Fruit fly (Drosophila melanogaster) whole organism, embryonic: ENCODE data around the gene NANS.

Experiments used
- Abd-B ChIP-seq: fragments of 200-800 bp; sonication (Bioruptor generic); optimal IDR thresholded peaks from 2 replicates; lab custom pipeline; 2018; ENCODE audit warnings: missing biosample characterization, mild to moderate bottlenecking, missing genetic modification characterization, moderate library complexity
- B-H1 ChIP-seq: fragments of 200-800 bp; sonication (Bioruptor generic); IDR thresholded peaks from 3 replicates; pipeline ENCODE4 v1.3.6; 2022; ENCODE audit warnings: missing biosample characterization, missing genetic modification characterization
- BEAF-32 ChIP-seq: fragments of 200-800 bp; sonication (Bioruptor generic); optimal IDR thresholded peaks from 3 replicates; lab custom pipeline; 2017; ENCODE audit warnings: missing biosample characterization, missing genetic modification characterization, mild to moderate bottlenecking, moderate library complexity, missing genetic modification reagents
- BtbVII ChIP-seq: fragments of 200-800 bp; sonication (Bioruptor generic); optimal IDR thresholded peaks from 3 replicates; lab custom pipeline; 2017; ENCODE audit warnings: missing biosample characterization, mild to moderate bottlenecking, missing genetic modification characterization
- CG10209 ChIP-seq: fragments of 200-800 bp; sonication (Bioruptor generic); optimal IDR thresholded peaks from 3 replicates; lab custom pipeline; 2017; ENCODE audit warnings: missing biosample characterization, mild to moderate bottlenecking, missing genetic modification characterization, missing genetic modification reagents
- CG10654 ChIP-seq: fragments of 200-800 bp; sonication (Bioruptor generic); optimal IDR thresholded peaks from 2 replicates; lab custom pipeline; 2016; ENCODE audit warnings: missing biosample characterization, missing genetic modification characterization
- CG12299 ChIP-seq: fragments of 200-800 bp; sonication (Bioruptor generic); optimal IDR thresholded peaks from 2 replicates; lab custom pipeline; 2018; ENCODE audit warnings: missing biosample characterization, mild to moderate bottlenecking, missing genetic modification characterization
- CG14667 ChIP-seq: fragments of 200-800 bp; sonication (Bioruptor generic); IDR thresholded peaks from 2 replicates; pipeline ENCODE4 v1.3.6; 2022; ENCODE audit warnings: missing biosample characterization, missing genetic modification characterization
- CG15479 ChIP-seq: fragments of 200-800 bp; sonication (Bioruptor generic); optimal IDR thresholded peaks from 3 replicates; lab custom pipeline; 2019; ENCODE audit warnings: missing biosample characterization, mild to moderate bottlenecking, missing genetic modification characterization, moderate library complexity
- CG15514 ChIP-seq: fragments of 200-800 bp; sonication (Bioruptor generic); optimal IDR thresholded peaks from 3 replicates; lab custom pipeline; 2017; ENCODE audit warnings: missing biosample characterization, missing genetic modification characterization, mild to moderate bottlenecking, moderate library complexity, missing genetic modification reagents
- CG17359 ChIP-seq: fragments of 200-800 bp; sonication (Bioruptor generic); optimal IDR thresholded peaks from 3 replicates; lab custom pipeline; 2018; ENCODE audit warnings: missing biosample characterization, mild to moderate bottlenecking, missing genetic modification characterization, moderate library complexity
- CG17385 ChIP-seq: fragments of 200-800 bp; sonication (Bioruptor generic); optimal IDR thresholded peaks from 3 replicates; lab custom pipeline; 2018; ENCODE audit warnings: missing biosample characterization, mild to moderate bottlenecking, missing genetic modification characterization
- CG17612 ChIP-seq: fragments of 200-800 bp; sonication (Bioruptor generic); IDR thresholded peaks from 2 replicates; pipeline ENCODE4 v1.3.6; 2022; ENCODE audit warnings: missing biosample characterization, missing genetic modification characterization
- CG18262 ChIP-seq: fragments of 200-800 bp; optimal IDR thresholded peaks from 3 replicates; lab custom pipeline; 2019; ENCODE audit warnings: missing biosample characterization, mild to moderate bottlenecking, missing genetic modification characterization, moderate library complexity
- CG2120 ChIP-seq: fragments of 200-800 bp; sonication (Bioruptor generic); optimal IDR thresholded peaks from 3 replicates; lab custom pipeline; 2016; ENCODE audit warnings: missing biosample characterization, missing genetic modification characterization
- CG32532 ChIP-seq: fragments of 200-800 bp; sonication (Bioruptor generic); IDR thresholded peaks from 2 replicates; pipeline ENCODE4 v1.3.6; 2022; ENCODE audit warnings: missing biosample characterization, missing genetic modification characterization
- CG34224 ChIP-seq: fragments of 200-800 bp; sonication (Bioruptor generic); IDR thresholded peaks from 3 replicates; pipeline ENCODE4 v1.3.6; 2022; ENCODE audit warnings: missing biosample characterization, missing genetic modification characterization; ENCODE audit not compliant: partially characterized antibody
- CG4617 ChIP-seq: fragments of 200-800 bp; sonication (Bioruptor generic); optimal IDR thresholded peaks from 3 replicates; lab custom pipeline; 2016; ENCODE audit warnings: missing biosample characterization, missing genetic modification characterization, borderline replicate concordance
- CG5953 ChIP-seq: fragments of 200-800 bp; sonication (Bioruptor generic); IDR thresholded peaks from 2 replicates; pipeline ENCODE4 v1.3.6; 2022; ENCODE audit warnings: missing biosample characterization, missing genetic modification characterization
- CG6654 ChIP-seq: fragments of 200-800 bp; sonication (Bioruptor generic); optimal IDR thresholded peaks from 2 replicates; lab custom pipeline; 2017; ENCODE audit warnings: missing biosample characterization, mild to moderate bottlenecking, missing genetic modification characterization
- CG7556 ChIP-seq: fragments of 200-800 bp; sonication (Bioruptor generic); optimal IDR thresholded peaks from 2 replicates; lab custom pipeline; 2017; ENCODE audit warnings: missing biosample characterization, mild to moderate bottlenecking, missing genetic modification characterization
- CG9215 ChIP-seq: fragments of 200-800 bp; sonication (Bioruptor generic); IDR thresholded peaks from 2 replicates; pipeline ENCODE4 v1.3.6; 2022; ENCODE audit warnings: missing biosample characterization, missing genetic modification characterization
- CG9932 ChIP-seq: fragments of 200-800 bp; sonication (Bioruptor generic); IDR thresholded peaks from 2 replicates; pipeline ENCODE4 v1.3.6; 2022; ENCODE audit warnings: missing biosample characterization, missing genetic modification characterization
- CHES-1-like ChIP-seq: fragments of 200-800 bp; sonication (Bioruptor generic); optimal IDR thresholded peaks from 2 replicates; lab custom pipeline; 2016; ENCODE audit warnings: missing biosample characterization, missing genetic modification characterization
- D19A ChIP-seq: fragments of 200-800 bp; optimal IDR thresholded peaks from 3 replicates; lab custom pipeline; 2019; ENCODE audit warnings: missing biosample characterization, mild to moderate bottlenecking, missing genetic modification characterization, moderate library complexity
- Dek ChIP-seq: fragments of 200-800 bp; sonication (Bioruptor generic); optimal IDR thresholded peaks from 3 replicates; lab custom pipeline; 2019; ENCODE audit warnings: missing biosample characterization, mild to moderate bottlenecking, missing genetic modification characterization, moderate library complexity
- Dll ChIP-seq: fragments of 200-800 bp; sonication (Bioruptor generic); IDR thresholded peaks from 4 replicates; pipeline ENCODE4 v1.3.6; 2022; ENCODE audit warnings: missing biosample characterization, missing genetic modification characterization; ENCODE audit not compliant: partially characterized antibody
- Ets65A ChIP-seq: fragments of 200-800 bp; sonication (Bioruptor generic); peaks from one replicate; lab custom pipeline; 2016; ENCODE audit warnings: missing biosample characterization, missing genetic modification characterization
- Fer1 ChIP-seq: fragments of 200-800 bp; sonication (Bioruptor generic); optimal IDR thresholded peaks from 2 replicates; lab custom pipeline; 2017; ENCODE audit warnings: missing biosample characterization, mild to moderate bottlenecking, missing genetic modification characterization
- Fer3 ChIP-seq: fragments of 200-800 bp; sonication (Bioruptor generic); optimal IDR thresholded peaks from 2 replicates; lab custom pipeline; 2018; ENCODE audit warnings: missing biosample characterization, mild to moderate bottlenecking, missing genetic modification characterization, moderate library complexity
- Lhr ChIP-seq: fragments of 200-800 bp; sonication (Bioruptor generic); optimal IDR thresholded peaks from 3 replicates; lab custom pipeline; 2017; ENCODE audit warnings: mild to moderate bottlenecking, missing biosample characterization, missing genetic modification reagents, missing genetic modification characterization
- Meics ChIP-seq: fragments of 200-800 bp; sonication (Bioruptor generic); optimal IDR thresholded peaks from 2 replicates; lab custom pipeline; 2017; ENCODE audit warnings: missing biosample characterization, mild to moderate bottlenecking, missing genetic modification characterization
- Myb ChIP-seq: fragments of 200-800 bp; sonication (Bioruptor generic); optimal IDR thresholded peaks from 2 replicates; lab custom pipeline; 2016; ENCODE audit warnings: missing biosample characterization, missing genetic modification characterization
- Nf-YC ChIP-seq: fragments of 200-800 bp; optimal IDR thresholded peaks from 3 replicates; lab custom pipeline; 2019; ENCODE audit warnings: missing biosample characterization, mild to moderate bottlenecking, missing genetic modification characterization, moderate library complexity
- Ptx1 ChIP-seq: fragments of 200-800 bp; sonication (Bioruptor generic); IDR thresholded peaks from 2 replicates; pipeline ENCODE4 v1.3.6; 2022; ENCODE audit warnings: missing biosample characterization, missing genetic modification characterization
- Scr ChIP-seq: fragments of 200-800 bp; sonication (Bioruptor generic); IDR thresholded peaks from 2 replicates; pipeline ENCODE4 v1.3.6; 2022; ENCODE audit warnings: missing biosample characterization, missing genetic modification characterization; ENCODE audit not compliant: partially characterized antibody
- Sin3A ChIP-seq: fragments of >200 bp; optimal IDR thresholded peaks from 2 replicates; lab custom pipeline; 2018
- Six4 ChIP-seq: fragments of 200-800 bp; sonication (Bioruptor generic); optimal IDR thresholded peaks from 2 replicates; lab custom pipeline; 2016; ENCODE audit warnings: missing biosample characterization, missing genetic modification characterization
- Spps ChIP-seq: fragments of 200-800 bp; sonication (Bioruptor generic); optimal IDR thresholded peaks from 2 replicates; lab custom pipeline; 2018; ENCODE audit warnings: missing biosample characterization, mild to moderate bottlenecking, missing genetic modification characterization
- Sry-β ChIP-seq: fragments of 200-800 bp; sonication (Bioruptor generic); optimal IDR thresholded peaks from 2 replicates; lab custom pipeline; 2018; ENCODE audit warnings: missing biosample characterization, mild to moderate bottlenecking, missing genetic modification characterization, moderate library complexity
- Xrp1 ChIP-seq: fragments of 200-800 bp; sonication (Bioruptor generic); IDR thresholded peaks from 2 replicates; pipeline ENCODE4 v1.3.6; 2022; ENCODE audit warnings: missing biosample characterization, missing genetic modification characterization
- btn ChIP-seq: fragments of 200-800 bp; sonication (Bioruptor generic); optimal IDR thresholded peaks from 2 replicates; lab custom pipeline; 2016; ENCODE audit warnings: missing biosample characterization, missing genetic modification characterization
- caup ChIP-seq: fragments of 200-800 bp; sonication (Bioruptor generic); optimal IDR thresholded peaks from 3 replicates; lab custom pipeline; 2017; ENCODE audit warnings: missing biosample characterization, mild to moderate bottlenecking, missing genetic modification characterization, moderate library complexity; ENCODE audit not compliant: severe bottlenecking
- kni ChIP-seq: fragments of 200-800 bp; sonication (Bioruptor generic); optimal IDR thresholded peaks from 3 replicates; lab custom pipeline; 2017; ENCODE audit warnings: mild to moderate bottlenecking, missing biosample characterization, missing genetic modification reagents, missing genetic modification characterization
- lbe ChIP-seq: fragments of 200-800 bp; sonication (Bioruptor generic); optimal IDR thresholded peaks from 2 replicates; lab custom pipeline; 2016; ENCODE audit warnings: missing biosample characterization, mild to moderate bottlenecking, missing genetic modification characterization
- nau ChIP-seq: fragments of 200-800 bp; sonication (Bioruptor generic); optimal IDR thresholded peaks from 3 replicates; lab custom pipeline; 2017; ENCODE audit warnings: missing biosample characterization, mild to moderate bottlenecking, missing genetic modification characterization, missing genetic modification reagents
- peb ChIP-seq: fragments of 200-800 bp; sonication (Bioruptor generic); IDR thresholded peaks from 2 replicates; pipeline ENCODE4 v1.3.6; 2022; ENCODE audit warnings: missing biosample characterization, missing genetic modification characterization
- scrt ChIP-seq: fragments of 200-800 bp; sonication (Bioruptor generic); optimal IDR thresholded peaks from 2 replicates; lab custom pipeline; 2018; ENCODE audit warnings: missing biosample characterization, mild to moderate bottlenecking, missing genetic modification characterization, moderate library complexity

Gene NANS

DNA sequence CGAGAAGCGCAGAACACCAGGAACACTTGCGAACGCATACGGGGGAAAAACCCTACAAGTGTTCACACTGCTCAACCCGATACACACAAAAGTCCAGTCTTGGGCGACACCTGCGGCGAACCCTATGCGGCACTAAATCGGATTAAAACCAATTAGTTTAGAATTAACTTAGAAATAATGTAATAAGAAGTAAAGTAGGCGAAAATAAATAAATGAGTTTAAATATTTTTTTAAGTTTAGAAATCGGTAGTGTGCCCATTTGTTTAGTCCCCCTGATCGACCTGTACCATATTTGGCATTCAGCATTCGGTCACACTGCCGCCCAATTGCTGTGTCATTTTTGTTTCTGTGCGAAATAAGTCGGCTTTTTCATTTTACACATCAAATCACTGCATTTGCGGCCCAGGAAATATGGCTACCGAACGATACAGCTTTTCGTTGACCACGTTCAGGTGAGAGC is 4.7 kb downstream of the NANS start, which contains the start of gene Prosalpha2 (continued):
- TF ChIP-seq kni (no peak), Six4 (no peak)
- TF ChIP-seq, all 482 proteins: peak for 69

DNA sequence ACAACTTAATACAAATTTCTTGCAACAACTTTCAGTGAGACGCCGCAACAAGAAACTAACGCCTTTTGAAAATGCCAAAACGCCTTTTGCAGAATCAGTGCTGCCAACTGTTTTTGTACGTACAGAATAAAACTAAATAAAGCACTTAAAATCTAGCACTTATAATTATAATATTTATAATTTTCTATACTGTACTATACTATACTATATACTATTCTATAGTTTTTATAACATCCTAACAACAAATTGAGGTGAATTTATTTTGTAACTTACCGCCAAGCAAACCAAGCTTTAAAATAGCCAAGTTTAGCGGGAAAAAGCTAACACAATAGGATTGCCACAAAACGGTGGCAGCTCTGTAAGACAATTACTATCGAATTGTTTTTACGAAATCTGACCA is 7.4 kb downstream of the NANS start, which contains the start of the genes Aos1 and Srlp:
TSS of gene Aos1 (minus strand) at position 59 of the 400 bp plus-strand sequence.
TSS of gene Srlp (plus strand) at position 335 of the 400 bp plus-strand sequence.
- TF ChIP-seq BtbVII (GFP tag; lab: Kevin White, UChicago) (no peak), Dek (peak; percentile 63), btn (GFP tag; lab: Kevin White, UChicago) (no peak), CG32532 (GFP tag; lab: Robert Waterston, UW) (peak; percentile 47; the same call in 1 of the 2 replicates), Scr (GFP tag; lab: Robert Waterston, UW) (peak; percentile 50; the same call in 1 of the 2 replicates), Xrp1 (GFP tag; lab: Robert Waterston, UW) (peak; percentile 31; the same call in 1 of the 2 replicates), CG12299 (peak; percentile 20), nau (no peak), CG14667 (0 out of 2 replicates have a peak, but pooled peaks have one; percentile 20), scrt (no peak), CG10654 (GFP tag; lab: Kevin White, UChicago) (peak; percentile 24), CG18262 (tag; lab: Kevin White, UChicago) (peak; percentile 66), Sin3A (lab: Kevin White, UChicago) (peak; percentile 44), Fer3 (tag; lab: Kevin White, UChicago) (peak; percentile 54), B-H1 (GFP tag; lab: Robert Waterston, UW) (no peak), CG9932 (peak; percentile 69), CG5953 (GFP tag; lab: Robert Waterston, UW) (no peak), CG4617 (peak; percentile 72), CG17612 (GFP tag; lab: Robert Waterston, UW) (no peak), Sry-β (GFP tag; lab: Kevin White, UChicago) (peak; percentile 98), BEAF-32 (GFP tag; lab: Kevin White, UChicago) (peak; percentile 61), Ets65A (GFP tag; lab: Kevin White, UChicago) (peak; percentile 52), Dll (GFP tag; lab: Robert Waterston, UW) (0 out of 4 replicates have a peak, but pooled peaks have one; percentile 51), CHES-1-like (GFP tag; lab: Kevin White, UChicago) (no peak), CG15479 (GFP tag; lab: Kevin White, UChicago) (no peak), CG15514 (peak; percentile 58), CG7556 (peak; percentile 40), Ptx1 (GFP tag; lab: Robert Waterston, UW) (peak; percentile 46), Fer1 (GFP tag; lab: Kevin White, UChicago) (peak; percentile 65), Spps (tag; lab: Kevin White, UChicago) (no peak), CG17385 (GFP tag; lab: Kevin White, UChicago) (peak; percentile 51), Lhr (GFP tag; lab: Kevin White, UChicago) (peak; percentile 39), Nf-YC (tag; lab: Kevin White, UChicago) (peak; percentile 69), lbe (peak; percentile 51), Meics (GFP tag; lab: Kevin White, UChicago) (no peak), CG6654 (no peak), CG17359 (tag; lab: Kevin White, UChicago) (peak; percentile 35), CG9215 (peak; percentile 58), Abd-B (GFP tag; lab: Kevin White, UChicago) (peak; percentile 62), peb (GFP tag; lab: Robert Waterston, UW) (no peak), CG10209 (GFP tag; lab: Kevin White, UChicago) (peak; percentile 34), CG34224 (GFP tag; lab: Robert Waterston, UW) (no peak), Myb (no peak), CG2120 (peak; percentile 42), D19A (tag; lab: Kevin White, UChicago) (peak; percentile 52), caup (GFP tag; lab: Kevin White, UChicago) (no peak)
